Worm (Caenorhabditis elegans) whole organism, L1 larva: Measurements from ENCODE around the gene C27B7.5.

Experiments
- C16A3.4 ChIP-seq: fragments of 150-350 bp; optimal IDR thresholded peaks from 2 replicates; lab custom pipeline; 2014; ENCODE audit warnings: missing biosample characterization, missing genetic modification characterization
- F16B12.6 ChIP-seq: fragments of 150-350 bp; optimal IDR thresholded peaks from 2 replicates; lab custom pipeline; 2014; ENCODE audit warnings: missing biosample characterization, missing genetic modification characterization
- Y116A8C.19 ChIP-seq: sonication (generic microtip); optimal IDR thresholded peaks from 2 replicates; lab custom pipeline; 2016; ENCODE audit warnings: missing compliant biosample characterization, missing genetic modification characterization, borderline replicate concordance
- alr-1 ChIP-seq: fragments of 200-800 bp; sonication (Bioruptor generic); optimal IDR thresholded peaks from 2 replicates; lab custom pipeline; 2018; ENCODE audit warnings: borderline replicate concordance, mild to moderate bottlenecking, missing genetic modification characterization, missing compliant biosample characterization
- blmp-1 ChIP-seq: fragments of 150-350 bp; optimal IDR thresholded peaks from 2 replicates; lab custom pipeline; 2014; ENCODE audit warnings: missing biosample characterization, missing genetic modification characterization
- ceh-82 ChIP-seq, 3 experiments: fragments of 150-350 bp in 1 of 3; sonication (generic microtip) in 2 of 3; optimal IDR thresholded peaks; 2 replicates each; lab custom pipeline; 2014 to 2017; ENCODE audit warnings: missing biosample characterization in 3 of 3, missing genetic modification characterization in 3 of 3
- ceh-90 ChIP-seq: sonication (generic microtip); optimal IDR thresholded peaks from 2 replicates; lab custom pipeline; 2016; ENCODE audit warnings: missing genetic modification characterization, missing compliant biosample characterization
- ces-1 ChIP-seq: fragments of 150-350 bp; optimal IDR thresholded peaks from 2 replicates; lab custom pipeline; 2014; ENCODE audit warnings: missing biosample characterization, missing genetic modification reagents, missing genetic modification characterization
- dsc-1 ChIP-seq: sonication (generic microtip); optimal IDR thresholded peaks from 2 replicates; lab custom pipeline; 2016; ENCODE audit warnings: mild to moderate bottlenecking, missing genetic modification characterization, missing compliant biosample characterization
- efl-1 ChIP-seq, 4 experiments: fragments of 150-350 bp; optimal IDR thresholded peaks in 3 of 4; peaks in 1 of 4; 1 replicate in 1 of 4; 2 replicates in 3 of 4; lab custom pipeline; 2014; ENCODE audit warnings: missing biosample characterization in 2 of 4, missing genetic modification characterization in 2 of 4, missing genetic modification reagents in 2 of 4
- egl-27 ChIP-seq, 2 experiments: fragments of 150-350 bp in 1 of 2; sonication (generic microtip); optimal IDR thresholded peaks; 3 replicates each; lab custom pipeline; 2017 to 2018; ENCODE audit warnings: missing biosample characterization in 2 of 2, missing genetic modification characterization in 2 of 2, missing genetic modification reagents in 2 of 2
- fkh-10 ChIP-seq: sonication (generic microtip); optimal IDR thresholded peaks from 2 replicates; lab custom pipeline; 2017; ENCODE audit warnings: missing biosample characterization, missing genetic modification reagents, missing genetic modification characterization
- fkh-8 ChIP-seq: sonication (generic microtip); optimal IDR thresholded peaks from 2 replicates; lab custom pipeline; 2016; ENCODE audit warnings: mild to moderate bottlenecking, missing genetic modification characterization, missing compliant biosample characterization
- fos-1 ChIP-seq: fragments of 150-350 bp; optimal IDR thresholded peaks from 2 replicates; lab custom pipeline; 2014; ENCODE audit warnings: missing biosample characterization, missing genetic modification characterization
- grh-1 ChIP-seq: fragments of 200-800 bp; sonication (Bioruptor generic); IDR thresholded peaks from 2 replicates; pipeline ENCODE4 v1.3.6; 2022; ENCODE audit warnings: missing genetic modification reagents, missing genetic modification characterization, missing compliant biosample characterization
- hlh-17 ChIP-seq: fragments of 200-800 bp; sonication (Bioruptor generic); optimal IDR thresholded peaks from 2 replicates; lab custom pipeline; 2018; ENCODE audit warnings: missing genetic modification characterization, mild to moderate bottlenecking, missing compliant biosample characterization, moderate library complexity, borderline replicate concordance
- hpl-2 ChIP-seq: fragments of 150-350 bp; optimal IDR thresholded peaks from 2 replicates; lab custom pipeline; 2014; ENCODE audit warnings: missing biosample characterization, missing genetic modification reagents, missing genetic modification characterization
- irx-1 ChIP-seq: sonication (generic microtip); optimal IDR thresholded peaks from 2 replicates; lab custom pipeline; 2016; ENCODE audit warnings: missing genetic modification characterization, missing compliant biosample characterization
- lin-13 ChIP-seq: fragments of 150-350 bp; optimal IDR thresholded peaks from 2 replicates; lab custom pipeline; 2014; ENCODE audit warnings: missing biosample characterization, missing genetic modification reagents, missing genetic modification characterization
- lin-15B ChIP-seq: fragments of 150-350 bp; sonication (generic microtip); optimal IDR thresholded peaks from 3 replicates; lab custom pipeline; 2014; ENCODE audit warnings: missing biosample characterization, missing genetic modification characterization
- lin-39 ChIP-seq: fragments of 150-350 bp; optimal IDR thresholded peaks from 2 replicates; lab custom pipeline; 2014; ENCODE audit warnings: missing biosample characterization, missing genetic modification reagents, missing genetic modification characterization
- lsy-2 ChIP-seq, 2 experiments: fragments of 150-350 bp; optimal IDR thresholded peaks; 2 replicates each; lab custom pipeline; 2014; ENCODE audit warnings: missing biosample characterization in 2 of 2, missing genetic modification characterization in 2 of 2
- mab-9 ChIP-seq: fragments of 200-800 bp; sonication (Bioruptor generic); IDR thresholded peaks from 2 replicates; pipeline ENCODE4 v1.3.6; 2022; ENCODE audit warnings: missing genetic modification reagents, missing genetic modification characterization, missing compliant biosample characterization
- mef-2 ChIP-seq: fragments of 150-350 bp; optimal IDR thresholded peaks from 2 replicates; lab custom pipeline; 2014; ENCODE audit warnings: missing biosample characterization, missing genetic modification characterization
- nhr-11 ChIP-seq: fragments of 150-350 bp; optimal IDR thresholded peaks from 2 replicates; lab custom pipeline; 2014; ENCODE audit warnings: missing biosample characterization, missing genetic modification characterization
- nhr-19 ChIP-seq: fragments of 200-800 bp; sonication (Bioruptor generic); conservative IDR thresholded peaks from 2 replicates; pipeline ENCODE4 v1.3.6; 2022; ENCODE audit warnings: missing genetic modification characterization, missing compliant biosample characterization
- nhr-20 ChIP-seq: sonication (generic microtip); optimal IDR thresholded peaks from 2 replicates; lab custom pipeline; 2016; ENCODE audit warnings: mild to moderate bottlenecking, missing genetic modification characterization, missing compliant biosample characterization
- nhr-47 ChIP-seq: sonication (generic microtip); optimal IDR thresholded peaks from 2 replicates; lab custom pipeline; 2016; ENCODE audit warnings: mild to moderate bottlenecking, missing genetic modification characterization, moderate library complexity, missing compliant biosample characterization
- nhr-71 ChIP-seq: sonication (generic microtip); optimal IDR thresholded peaks from 2 replicates; lab custom pipeline; 2016; ENCODE audit warnings: mild to moderate bottlenecking, missing genetic modification characterization, moderate library complexity, missing compliant biosample characterization
- nhr-76 ChIP-seq: sonication (generic microtip); optimal IDR thresholded peaks from 2 replicates; lab custom pipeline; 2017; ENCODE audit warnings: missing biosample characterization, missing genetic modification characterization
- nhr-77 ChIP-seq: fragments of 150-350 bp; optimal IDR thresholded peaks from 2 replicates; lab custom pipeline; 2014; ENCODE audit warnings: missing biosample characterization, missing genetic modification characterization
- nhr-84 ChIP-seq: sonication (generic microtip); optimal IDR thresholded peaks from 2 replicates; lab custom pipeline; 2017; ENCODE audit warnings: missing biosample characterization, missing genetic modification characterization
- nhr-90 ChIP-seq: sonication (generic microtip); optimal IDR thresholded peaks from 2 replicates; lab custom pipeline; 2016; ENCODE audit warnings: mild to moderate bottlenecking, missing genetic modification characterization, missing compliant biosample characterization; ENCODE audit not compliant: poor library complexity
- pag-3 ChIP-seq: sonication (generic microtip); optimal IDR thresholded peaks from 2 replicates; lab custom pipeline; 2017; ENCODE audit warnings: missing genetic modification characterization, mild to moderate bottlenecking, missing compliant biosample characterization, antibody characterized with exemption, borderline replicate concordance; ENCODE audit not compliant: insufficient read depth
- rnt-1 ChIP-seq: sonication (generic microtip); optimal IDR thresholded peaks from 2 replicates; lab custom pipeline; 2016; ENCODE audit warnings: mild to moderate bottlenecking, missing genetic modification characterization, moderate library complexity, missing compliant biosample characterization
- skn-1 ChIP-seq: fragments of 150-350 bp; optimal IDR thresholded peaks from 2 replicates; lab custom pipeline; 2014; ENCODE audit warnings: missing biosample characterization, missing genetic modification characterization
- sptf-1 ChIP-seq: fragments of 150-350 bp; optimal IDR thresholded peaks from 2 replicates; lab custom pipeline; 2014; ENCODE audit warnings: missing biosample characterization, missing genetic modification characterization
- tbx-2 ChIP-seq: sonication (generic microtip); optimal IDR thresholded peaks from 2 replicates; lab custom pipeline; 2016; ENCODE audit warnings: missing genetic modification characterization, missing compliant biosample characterization
- tlp-1 ChIP-seq: fragments of 150-350 bp; optimal IDR thresholded peaks from 2 replicates; lab custom pipeline; 2014; ENCODE audit warnings: missing biosample characterization, missing genetic modification characterization
- vab-15 ChIP-seq: sonication (generic microtip); optimal IDR thresholded peaks from 2 replicates; lab custom pipeline; 2017; ENCODE audit warnings: missing genotype, mild to moderate bottlenecking, missing genetic modification characterization, missing compliant biosample characterization
- xbp-1 ChIP-seq: sonication (generic microtip); optimal IDR thresholded peaks from 2 replicates; lab custom pipeline; 2016; ENCODE audit warnings: missing genetic modification characterization, missing compliant biosample characterization
- zag-1 ChIP-seq: fragments of 150-350 bp; optimal IDR thresholded peaks from 2 replicates; lab custom pipeline; 2014; ENCODE audit warnings: missing biosample characterization, missing genetic modification characterization

C27B7.5 gene

DNA sequence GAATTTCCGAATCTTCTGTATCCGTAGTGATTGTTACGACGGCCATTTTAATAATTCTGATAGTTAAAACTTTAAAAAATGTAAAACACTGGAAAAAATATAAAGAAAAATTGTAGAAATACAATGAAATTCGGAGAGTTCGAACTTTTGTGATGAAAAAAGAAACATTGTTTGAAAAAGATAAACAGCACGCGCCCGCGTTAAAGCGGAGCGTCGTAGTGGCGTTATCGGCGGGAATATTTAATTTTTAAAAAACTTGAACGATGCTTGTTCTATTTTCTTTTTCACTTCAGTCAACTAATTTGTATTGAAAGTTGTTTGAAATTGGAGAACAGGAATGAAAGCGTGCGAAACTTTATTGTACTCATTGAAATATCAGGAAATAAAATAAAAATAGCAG is 31.8 kb upstream of the C27B7.5 start, which contains the start of gene npp-23 (continued):
- no peak for TF ChIP-seq hlh-17 (GFP tag; lab: Kevin White, UChicago)
- TF ChIP-seq rnt-1 (tag; lab: Kevin White, UChicago), result peak; percentile 58
- peak; percentile 18 for TF ChIP-seq F16B12.6 (tag; lab: Kevin White, UChicago)
- TF ChIP-seq nhr-71, result no peak
- peak; percentile 15 for TF ChIP-seq lin-13 (GFP tag; lab: Kevin White, UChicago)
- no peak for TF ChIP-seq alr-1
- no peak for TF ChIP-seq fkh-10 (GFP tag; lab: Kevin White, UChicago)
- TF ChIP-seq ces-1 (GFP tag; lab: Kevin White, UChicago), result no peak
- TF ChIP-seq irx-1 (tag; lab: Kevin White, UChicago), result no peak
- TF ChIP-seq ceh-90 (tag; lab: Kevin White, UChicago), result no peak
- TF ChIP-seq lin-39, result no peak
- TF ChIP-seq blmp-1 (tag; lab: Kevin White, UChicago), result peak; percentile 58
- TF ChIP-seq egl-27 (tag; optimal IDR thresholded peaks at IDR 0.05; lab: Kevin White, UChicago), result no peak
- TF ChIP-seq fkh-8 (tag; lab: Kevin White, UChicago), result no peak
- TF ChIP-seq pag-3, result no peak
- TF ChIP-seq C16A3.4 (tag; lab: Kevin White, UChicago), result peak; percentile 37
- peak; percentile 38; the same call in 1 of the 2 replicates for TF ChIP-seq grh-1 (GFP tag; lab: Robert Waterston, UW)
- TF ChIP-seq nhr-11, result no peak
- peak; percentile 19 for TF ChIP-seq lin-15B (tag; lab: Kevin White, UChicago)
- peak in 1 of 2 experiments; percentile 60 for TF ChIP-seq lsy-2 (tag; optimal IDR thresholded peaks at IDR 0.05; lab: Kevin White, UChicago)
- TF ChIP-seq nhr-84, result no peak
- TF ChIP-seq hpl-2 (GFP tag; lab: Kevin White, UChicago), result no peak
- peak; percentile 53 for TF ChIP-seq dsc-1 (tag; lab: Kevin White, UChicago)
- peak; percentile 40 to 53 (median 43) for TF ChIP-seq ceh-82 (tag; optimal IDR thresholded peaks at IDR 0.05; lab: Kevin White, UChicago)
- TF ChIP-seq sptf-1, result no peak
- TF ChIP-seq nhr-76, result no peak
- TF ChIP-seq nhr-90, result no peak
- TF ChIP-seq tbx-2, result no peak
- no peak for TF ChIP-seq fos-1 (tag; lab: Kevin White, UChicago)
- peak; percentile 96 to 99 for TF ChIP-seq efl-1 (optimal IDR thresholded peaks at IDR 0.05; lab: Kevin White, UChicago)
- peak; percentile 96 to 99 for TF ChIP-seq efl-1 (GFP tag; optimal IDR thresholded peaks at IDR 0.05 in 1 of 2; lab: Kevin White, UChicago)
- no peak for TF ChIP-seq Y116A8C.19
- peak; percentile 51 for TF ChIP-seq xbp-1 (tag; lab: Kevin White, UChicago)
- TF ChIP-seq nhr-77 (tag; lab: Kevin White, UChicago), result no peak
- TF ChIP-seq mef-2 (tag; lab: Kevin White, UChicago), result no peak
- no peak for TF ChIP-seq vab-15
- peak; percentile 54 for TF ChIP-seq nhr-19 (GFP tag; lab: Robert Waterston, UW)
- no peak for TF ChIP-seq nhr-47 (tag; lab: Kevin White, UChicago)
- no peak for TF ChIP-seq mab-9 (GFP tag; lab: Robert Waterston, UW)

- TF ChIP-seq lin-13 (GFP tag; lab: Kevin White, UChicago) (no peak), sptf-1 (no peak), nhr-20 (no peak), efl-1 (optimal IDR thresholded peaks at IDR 0.05; lab: Kevin White, UChicago) (no peak), efl-1 (GFP tag; optimal IDR thresholded peaks at IDR 0.05 in 1 of 2; lab: Kevin White, UChicago) (no peak), tlp-1 (tag; lab: Kevin White, UChicago) (no peak), zag-1 (tag; lab: Kevin White, UChicago) (no peak), mab-9 (GFP tag; lab: Robert Waterston, UW) (no peak), Y116A8C.19 (no peak), lin-39 (no peak), skn-1 (tag; lab: Kevin White, UChicago) (no peak)
Observed at ce11 chrIV:8872958-8873357, 28.5 kb upstream of the C27B7.5 start, which contains the start of gene C09G9.3. C09G9.3 (minus strand) TSS chrIV:8873058.
